Fruit fly (Drosophila melanogaster) whole organism, embryonic: ENCODE measurements around the gene frj.

Source experiments
- CG5245 ChIP-seq: fragments of 200-800 bp; sonication (Bioruptor generic); optimal IDR thresholded peaks from 3 replicates; lab custom pipeline; 2016; ENCODE audit warnings: missing biosample characterization, missing genetic modification characterization
- NC2β ChIP-seq: fragments of 200-800 bp; sonication (Bioruptor generic); optimal IDR thresholded peaks from 2 replicates; lab custom pipeline; 2016; ENCODE audit warnings: missing biosample characterization, missing genetic modification characterization
- esg ChIP-seq: fragments of 200-800 bp; sonication (Bioruptor generic); conservative IDR thresholded peaks from 2 replicates; pipeline ENCODE4 v1.3.6; 2022; ENCODE audit warnings: missing biosample characterization, missing genetic modification characterization
- fu2 ChIP-seq: fragments of 200-800 bp; sonication (Bioruptor generic); optimal IDR thresholded peaks from 2 replicates; lab custom pipeline; 2016; ENCODE audit warnings: missing biosample characterization, missing genetic modification characterization
- tgo ChIP-seq: fragments of 200-800 bp; sonication (Bioruptor generic); IDR thresholded peaks from 3 replicates; pipeline ENCODE4 v1.3.6; 2022; ENCODE audit warnings: missing biosample characterization, missing genetic modification characterization

DNA sequence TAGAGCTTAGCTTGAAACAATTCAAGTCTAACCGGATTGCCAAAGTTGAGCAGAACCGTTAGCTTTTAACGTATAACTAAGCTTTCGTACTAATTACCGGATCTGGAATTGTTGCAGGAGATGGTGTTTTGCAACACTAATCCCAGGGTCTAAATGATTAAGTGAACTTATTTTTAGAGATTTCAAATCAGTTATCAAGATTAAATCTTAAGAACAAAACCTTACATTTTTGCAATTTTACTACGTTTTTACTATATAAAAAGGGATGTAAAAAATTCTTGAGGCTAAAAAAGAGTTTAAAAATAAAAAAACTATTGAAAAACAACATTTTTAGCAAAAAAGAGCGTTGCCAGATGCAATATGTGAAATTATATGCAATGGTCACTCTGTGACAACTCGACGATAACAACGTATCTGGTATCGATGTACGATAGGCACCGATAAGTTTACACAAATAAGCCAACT, 32.9 kb downstream of the frj start, which contains the start of the genes KFase and epsilonCOP:
- TF ChIP-seq esg = no peak
- peak; percentile 71 for TF ChIP-seq NC2β (GFP tag; lab: Kevin White, UChicago)
- peak; percentile 56; the same call in 2 of the 3 replicates for TF ChIP-seq tgo (GFP tag; lab: Robert Waterston, UW)
- peak; percentile 38 for TF ChIP-seq fu2 (GFP tag; lab: Kevin White, UChicago)
- peak; percentile 38 for TF ChIP-seq CG5245 (GFP tag; lab: Kevin White, UChicago)
